Worm (Caenorhabditis elegans): ENCODE results near the gene oig-3.

DNA sequence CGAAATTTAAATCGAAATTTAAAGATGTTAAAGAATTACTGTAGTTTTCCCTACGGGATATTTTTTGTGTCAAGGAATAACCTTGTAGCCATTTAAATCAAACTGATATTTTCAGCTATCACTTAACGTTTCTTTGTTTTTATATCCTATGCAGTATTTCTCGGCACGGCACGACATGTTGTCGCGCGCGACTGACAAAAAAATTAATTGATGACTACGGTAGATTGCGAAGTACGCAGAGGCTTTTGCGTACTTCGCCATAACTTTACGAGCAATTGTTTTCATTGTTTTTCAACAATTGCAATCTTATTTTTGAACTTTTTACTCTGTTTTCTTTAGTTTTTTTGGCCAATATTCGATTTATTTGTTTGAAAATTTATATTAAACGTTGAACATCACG lies 31.4 kb upstream of the oig-3 start:
- TF ChIP-seq pqm-1 (tag; optimal IDR thresholded peaks at IDR 0.05): no peak
- no peak for TF ChIP-seq fos-1 (tag; optimal IDR thresholded peaks at IDR 0.05)
- TF ChIP-seq gei-8 (GFP tag; optimal IDR thresholded peaks at IDR 0.05): no peak
- no peak for TF ChIP-seq zag-1 (tag; optimal IDR thresholded peaks at IDR 0.05)
- TF ChIP-seq lsy-2 (tag; optimal IDR thresholded peaks at IDR 0.05): no peak
- no peak for TF ChIP-seq arid-1 (GFP tag; conservative IDR thresholded peaks at IDR 0.05)
- TF ChIP-seq pha-4 (GFP tag; IDR thresholded peaks at IDR 0.05): no peak
- no peak for TF ChIP-seq pha-4 (tag; optimal IDR thresholded peaks at IDR 0.05)
- no peak for TF ChIP-seq mxl-2 (GFP tag; conservative IDR thresholded peaks at IDR 0.05)
- TF ChIP-seq sdz-12 (GFP tag; optimal IDR thresholded peaks at IDR 0.05): no peak

Data from whole organism, L4 larva.